Worm (Caenorhabditis elegans): Measurements from ENCODE around the gene K11D12.8.

ce11 chrV:5018810-5019274, 22.0 kb downstream of the K11D12.8 start, which contains the start of gene srr-4:
- no peak for TF ChIP-seq ceh-45 (GFP tag; IDR thresholded peaks at IDR 0.05)
- TF ChIP-seq pha-2 (tag; optimal IDR thresholded peaks at IDR 0.05) = no peak
- TF ChIP-seq nhr-11 (tag; optimal IDR thresholded peaks at IDR 0.05) = no peak
- TF ChIP-seq ttx-3 (tag; optimal IDR thresholded peaks at IDR 0.05) = no peak
- no peak for TF ChIP-seq ceh-31 (tag; optimal IDR thresholded peaks at IDR 0.05)
- no peak for TF ChIP-seq hlh-8 (tag; optimal IDR thresholded peaks at IDR 0.05)
- TF ChIP-seq rnt-1 (tag; optimal IDR thresholded peaks at IDR 0.05) = no peak
- TF ChIP-seq zip-5 (tag; optimal IDR thresholded peaks at IDR 0.05) = no peak
- no peak for TF ChIP-seq dmd-4 (tag; optimal IDR thresholded peaks at IDR 0.05; ENCODE audit: borderline replicate concordance)
- no peak for TF ChIP-seq ceh-30 (tag; optimal IDR thresholded peaks at IDR 0.05)
- no peak for TF ChIP-seq ceh-19 (GFP tag; optimal IDR thresholded peaks at IDR 0.05)
- no peak for TF ChIP-seq ets-4 (tag; optimal IDR thresholded peaks at IDR 0.05)
